Worm (Caenorhabditis elegans) whole organism, L1 larva: ENCODE data around the gene egl-20.

Experiments used
- aly-2 ChIP-seq: fragments of 150-350 bp; optimal IDR thresholded peaks from 2 replicates; lab custom pipeline; 2014; ENCODE audit warnings: missing biosample characterization, missing genetic modification characterization
- ces-1 ChIP-seq: fragments of 150-350 bp; optimal IDR thresholded peaks from 2 replicates; lab custom pipeline; 2014; ENCODE audit warnings: missing biosample characterization, missing genetic modification reagents, missing genetic modification characterization
- fkh-4 ChIP-seq: sonication (generic microtip); optimal IDR thresholded peaks from 2 replicates; lab custom pipeline; 2016; ENCODE audit warnings: missing compliant biosample characterization, missing genetic modification characterization, borderline replicate concordance
- fkh-8 ChIP-seq: sonication (generic microtip); optimal IDR thresholded peaks from 2 replicates; lab custom pipeline; 2016; ENCODE audit warnings: mild to moderate bottlenecking, missing genetic modification characterization, missing compliant biosample characterization
- mep-1 ChIP-seq: fragments of 150-350 bp; optimal IDR thresholded peaks from 2 replicates; lab custom pipeline; 2014; ENCODE audit warnings: missing biosample characterization, missing genetic modification characterization
- nhr-237 ChIP-seq: fragments of 150-350 bp; optimal IDR thresholded peaks from 2 replicates; lab custom pipeline; 2014; ENCODE audit warnings: missing biosample characterization, missing genetic modification characterization
- nhr-28 ChIP-seq: fragments of 150-350 bp; optimal IDR thresholded peaks from 2 replicates; lab custom pipeline; 2014; ENCODE audit warnings: missing biosample characterization, missing genetic modification characterization
- snu-23 ChIP-seq: sonication (generic microtip); optimal IDR thresholded peaks from 2 replicates; lab custom pipeline; 2016; ENCODE audit warnings: missing genetic modification characterization, missing compliant biosample characterization
- unc-98 ChIP-seq: fragments of 200-800 bp; sonication (Bioruptor generic); IDR thresholded peaks from 2 replicates; pipeline ENCODE4 v1.3.6; 2022; ENCODE audit warnings: missing genetic modification characterization, missing compliant biosample characterization
- zag-1 ChIP-seq: fragments of 150-350 bp; optimal IDR thresholded peaks from 2 replicates; lab custom pipeline; 2014; ENCODE audit warnings: missing biosample characterization, missing genetic modification characterization

DNA sequence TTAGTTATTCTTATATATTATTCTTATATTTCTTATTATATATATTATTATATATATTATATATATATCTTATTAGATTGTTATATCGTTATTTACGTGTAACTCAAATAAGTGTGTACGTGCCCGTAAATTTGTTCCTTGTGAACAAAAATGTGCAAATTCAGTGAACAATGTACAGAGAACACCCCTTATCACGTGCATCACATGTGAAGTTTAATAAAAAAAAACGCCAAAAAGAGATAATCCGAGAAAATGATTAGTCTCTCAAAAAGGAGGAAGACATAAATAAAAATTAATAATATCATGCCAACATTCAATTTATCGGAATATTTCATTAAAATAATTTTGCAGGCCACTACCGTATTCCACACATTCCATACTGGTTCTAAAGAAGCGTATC is 15.7 kb downstream of the egl-20 start:
- no peak for TF ChIP-seq snu-23
- TF ChIP-seq fkh-4 (tag; lab: Kevin White, UChicago): no peak
- no peak for TF ChIP-seq fkh-8 (tag; lab: Kevin White, UChicago)
- TF ChIP-seq ces-1 (GFP tag; lab: Kevin White, UChicago): no peak
- TF ChIP-seq unc-98 (GFP tag; lab: Robert Waterston, UW): no peak
- no peak for TF ChIP-seq mep-1
- no peak for TF ChIP-seq nhr-28 (tag; lab: Kevin White, UChicago)
- TF ChIP-seq aly-2 (tag; lab: Kevin White, UChicago): no peak
- TF ChIP-seq zag-1 (tag; lab: Kevin White, UChicago): no peak
- TF ChIP-seq nhr-237 (tag; lab: Kevin White, UChicago): no peak
